Fruit fly (Drosophila melanogaster) whole organism, embryonic: Measurements from ENCODE around the gene CG3679.
A peak's percentile ranks its signal among the peaks of the same experiment; 100 is the strongest.

Source experiments
- Adf1 ChIP-seq: fragments of 200-800 bp; sonication (Bioruptor generic); IDR thresholded peaks from 2 replicates; pipeline ENCODE4 v1.3.6; 2022; ENCODE audit warnings: missing biosample characterization, missing genetic modification characterization
- Atf3 ChIP-seq: fragments of 200-800 bp; sonication (Bioruptor generic); optimal IDR thresholded peaks from 3 replicates; lab custom pipeline; 2016; ENCODE audit warnings: missing biosample characterization, missing genetic modification characterization
- CG11504 ChIP-seq: fragments of 200-800 bp; sonication (Bioruptor generic); optimal IDR thresholded peaks from 3 replicates; lab custom pipeline; 2019; ENCODE audit warnings: missing biosample characterization, mild to moderate bottlenecking, missing genetic modification characterization, moderate library complexity
- CG13424 ChIP-seq: fragments of 200-800 bp; sonication (Bioruptor generic); optimal IDR thresholded peaks from 2 replicates; lab custom pipeline; 2019; ENCODE audit warnings: missing biosample characterization, mild to moderate bottlenecking, missing genetic modification characterization, moderate library complexity
- CG15514 ChIP-seq: fragments of 200-800 bp; sonication (Bioruptor generic); optimal IDR thresholded peaks from 3 replicates; lab custom pipeline; 2017; ENCODE audit warnings: missing biosample characterization, missing genetic modification characterization, mild to moderate bottlenecking, moderate library complexity, missing genetic modification reagents
- CG15696 ChIP-seq: fragments of 200-800 bp; sonication (Bioruptor generic); optimal IDR thresholded peaks from 2 replicates; lab custom pipeline; 2019; ENCODE audit warnings: missing biosample characterization, mild to moderate bottlenecking, missing genetic modification characterization, moderate library complexity
- CG1603 ChIP-seq: fragments of 200-800 bp; sonication (Bioruptor generic); optimal IDR thresholded peaks from 2 replicates; lab custom pipeline; 2019; ENCODE audit warnings: missing biosample characterization, mild to moderate bottlenecking, missing genetic modification characterization, moderate library complexity
- CG1647 ChIP-seq: fragments of 200-800 bp; sonication (Bioruptor generic); optimal IDR thresholded peaks from 3 replicates; lab custom pipeline; 2016; ENCODE audit warnings: missing biosample characterization, missing genetic modification characterization
- CG16815 ChIP-seq: fragments of 200-800 bp; sonication (Bioruptor generic); optimal IDR thresholded peaks from 3 replicates; lab custom pipeline; 2017; ENCODE audit warnings: missing biosample characterization, mild to moderate bottlenecking, missing genetic modification characterization
- CG18619 ChIP-seq: fragments of 200-800 bp; sonication (Bioruptor generic); optimal IDR thresholded peaks from 3 replicates; lab custom pipeline; 2017; ENCODE audit warnings: missing biosample characterization, mild to moderate bottlenecking, missing genetic modification characterization
- CG32772 ChIP-seq: fragments of 200-800 bp; sonication (Bioruptor generic); IDR thresholded peaks from 2 replicates; pipeline ENCODE4 v1.3.6; 2022; ENCODE audit warnings: missing biosample characterization, missing genetic modification characterization
- CG4328 ChIP-seq: fragments of 200-800 bp; sonication (Bioruptor generic); optimal IDR thresholded peaks from 3 replicates; lab custom pipeline; 2017; ENCODE audit warnings: missing biosample characterization, missing genetic modification reagents, missing genetic modification characterization
- CG6854 ChIP-seq: fragments of 200-800 bp; sonication (Bioruptor generic); optimal IDR thresholded peaks from 3 replicates; lab custom pipeline; 2017; ENCODE audit warnings: missing biosample characterization, mild to moderate bottlenecking, missing genetic modification characterization
- CG7271 ChIP-seq: fragments of 200-800 bp; sonication (Bioruptor generic); optimal IDR thresholded peaks from 2 replicates; lab custom pipeline; 2018; ENCODE audit warnings: missing biosample characterization, mild to moderate bottlenecking, missing genetic modification characterization, moderate library complexity
- CG7372 ChIP-seq: fragments of 200-800 bp; sonication (Bioruptor generic); IDR thresholded peaks from 2 replicates; pipeline ENCODE4 v1.3.6; 2022; ENCODE audit warnings: missing biosample characterization, missing genetic modification characterization
- CG7556 ChIP-seq: fragments of 200-800 bp; sonication (Bioruptor generic); optimal IDR thresholded peaks from 2 replicates; lab custom pipeline; 2017; ENCODE audit warnings: missing biosample characterization, mild to moderate bottlenecking, missing genetic modification characterization
- CG8281 ChIP-seq: fragments of 200-800 bp; sonication (Bioruptor generic); optimal IDR thresholded peaks from 2 replicates; lab custom pipeline; 2018; ENCODE audit warnings: missing biosample characterization, mild to moderate bottlenecking, missing genetic modification characterization, moderate library complexity
- CG8924 ChIP-seq: fragments of 200-800 bp; optimal IDR thresholded peaks from 3 replicates; lab custom pipeline; 2019; ENCODE audit warnings: missing biosample characterization, mild to moderate bottlenecking, missing genetic modification characterization, moderate library complexity
- CG8944 ChIP-seq: fragments of 200-800 bp; sonication (Bioruptor generic); optimal IDR thresholded peaks from 3 replicates; lab custom pipeline; 2016; ENCODE audit warnings: missing biosample characterization, missing genetic modification characterization
- CG9876 ChIP-seq: fragments of 200-800 bp; sonication (Bioruptor generic); optimal IDR thresholded peaks from 2 replicates; lab custom pipeline; 2016; ENCODE audit warnings: missing biosample characterization, missing genetic modification characterization
- CTCF ChIP-seq: fragments of 200-800 bp; sonication (Bioruptor generic); optimal IDR thresholded peaks from 2 replicates; lab custom pipeline; 2017; ENCODE audit warnings: missing biosample characterization, mild to moderate bottlenecking, missing genetic modification characterization, moderate library complexity
- Chrac-16 ChIP-seq: fragments of 200-800 bp; sonication (Bioruptor generic); optimal IDR thresholded peaks from 3 replicates; lab custom pipeline; 2016; ENCODE audit warnings: missing biosample characterization, missing genetic modification characterization
- Dref ChIP-seq: fragments of 200-800 bp; sonication (Bioruptor generic); IDR thresholded peaks from 2 replicates; pipeline ENCODE4 v1.3.6; 2022; ENCODE audit warnings: missing biosample characterization, missing genetic modification characterization
- E2f2 ChIP-seq: fragments of 200-800 bp; sonication (Bioruptor generic); IDR thresholded peaks from 2 replicates; pipeline ENCODE4 v1.3.6; 2022; ENCODE audit warnings: missing biosample characterization, missing genetic modification characterization
- Elba2 ChIP-seq: fragments of 200-800 bp; sonication (Bioruptor generic); optimal IDR thresholded peaks from 3 replicates; lab custom pipeline; 2016; ENCODE audit warnings: missing biosample characterization, missing genetic modification characterization
- Fer1 ChIP-seq: fragments of 200-800 bp; sonication (Bioruptor generic); optimal IDR thresholded peaks from 2 replicates; lab custom pipeline; 2017; ENCODE audit warnings: missing biosample characterization, mild to moderate bottlenecking, missing genetic modification characterization
- Nf-YA ChIP-seq: fragments of 200-800 bp; sonication (Bioruptor generic); IDR thresholded peaks from 2 replicates; pipeline ENCODE4 v1.3.6; 2022; ENCODE audit warnings: missing biosample characterization, missing genetic modification characterization
- Oaz ChIP-seq: fragments of 200-800 bp; sonication (Bioruptor generic); IDR thresholded peaks from 2 replicates; pipeline ENCODE4 v1.3.6; 2022; ENCODE audit warnings: missing biosample characterization, missing genetic modification characterization
- Ravus ChIP-seq: fragments of 200-800 bp; sonication (Bioruptor generic); IDR thresholded peaks from 2 replicates; pipeline ENCODE4 v1.3.6; 2022; ENCODE audit warnings: missing biosample characterization, missing genetic modification characterization
- Sox100B ChIP-seq: fragments of 200-800 bp; sonication (Bioruptor generic); optimal IDR thresholded peaks from 3 replicates; lab custom pipeline; 2018; ENCODE audit warnings: missing biosample characterization, mild to moderate bottlenecking, missing genetic modification characterization
- Sox102F ChIP-seq: fragments of 200-800 bp; sonication (Bioruptor generic); optimal IDR thresholded peaks from 2 replicates; lab custom pipeline; 2018; ENCODE audit warnings: missing biosample characterization, mild to moderate bottlenecking, missing genetic modification characterization, moderate library complexity
- Vsx1 ChIP-seq: fragments of 200-800 bp; sonication (Bioruptor generic); optimal IDR thresholded peaks from 2 replicates; lab custom pipeline; 2017; ENCODE audit warnings: missing biosample characterization, mild to moderate bottlenecking, missing genetic modification characterization, missing genetic modification reagents
- br ChIP-seq: fragments of >200 bp; optimal IDR thresholded peaks from 2 replicates; lab custom pipeline; 2017
- cad ChIP-seq: fragments of >200 bp; optimal IDR thresholded peaks from 2 replicates; lab custom pipeline; 2017; ENCODE audit warnings: missing biosample characterization, missing genetic modification characterization
- ci ChIP-seq: fragments of 200-800 bp; sonication (Bioruptor generic); IDR thresholded peaks from 3 replicates; pipeline ENCODE4 v1.3.6; 2022; ENCODE audit warnings: missing biosample characterization, missing genetic modification characterization
- eve ChIP-seq, 2 experiments: fragments of >200 bp; optimal IDR thresholded peaks; 2 replicates each; lab custom pipeline; 2017; ENCODE audit warnings: missing biosample characterization in 2 of 2, missing genetic modification characterization in 2 of 2
- ftz-f1 ChIP-seq: fragments of 200-800 bp; sonication (Bioruptor generic); optimal IDR thresholded peaks from 2 replicates; lab custom pipeline; 2016; ENCODE audit warnings: missing biosample characterization, missing genetic modification characterization
- gcm ChIP-seq: fragments of 200-800 bp; sonication (Bioruptor generic); optimal IDR thresholded peaks from 2 replicates; lab custom pipeline; 2019; ENCODE audit warnings: missing biosample characterization, mild to moderate bottlenecking, missing genetic modification characterization, moderate library complexity
- gem ChIP-seq: fragments of 200-800 bp; sonication (Bioruptor generic); optimal IDR thresholded peaks from 2 replicates; lab custom pipeline; 2019; ENCODE audit warnings: missing biosample characterization, mild to moderate bottlenecking, missing genetic modification characterization, moderate library complexity
- hkb ChIP-seq, 2 experiments: fragments of 200-800 bp in 1 of 2; fragments of >200 bp in 1 of 2; sonication (Bioruptor generic) in 1 of 2; IDR thresholded peaks in 1 of 2; optimal IDR thresholded peaks in 1 of 2; 2 replicates each; pipeline versions ENCODE4 v1.3.6 to Lab custom; 2017 to 2022; ENCODE audit warnings: missing biosample characterization in 1 of 2, missing genetic modification characterization in 1 of 2
- ind ChIP-seq: fragments of 200-800 bp; sonication (Bioruptor generic); optimal IDR thresholded peaks from 3 replicates; lab custom pipeline; 2016; ENCODE audit warnings: missing biosample characterization, missing genetic modification characterization
- jigr1 ChIP-seq: fragments of 200-800 bp; sonication (Bioruptor generic); IDR thresholded peaks from 3 replicates; pipeline ENCODE4 v1.3.6; 2022; ENCODE audit warnings: missing biosample characterization, missing genetic modification characterization
- knrl ChIP-seq: fragments of 200-800 bp; sonication (Bioruptor generic); IDR thresholded peaks from 3 replicates; pipeline ENCODE4 v1.3.6; 2022; ENCODE audit warnings: missing biosample characterization, missing genetic modification characterization; ENCODE audit not compliant: partially characterized antibody
- nerfin-2 ChIP-seq: fragments of 200-800 bp; sonication (Bioruptor generic); IDR thresholded peaks from 2 replicates; pipeline ENCODE4 v1.3.6; 2022; ENCODE audit warnings: missing biosample characterization, missing genetic modification characterization; ENCODE audit not compliant: partially characterized antibody
- pan ChIP-seq, 4 experiments: fragments of >200 bp in 3 of 4; fragments of 200-800 bp in 1 of 4; sonication (Bioruptor generic) in 1 of 4; optimal IDR thresholded peaks in 3 of 4; IDR thresholded peaks in 1 of 4; 2 replicates each; pipeline versions ENCODE4 v1.3.6 to Lab custom; 2017 to 2022; ENCODE audit warnings: missing biosample characterization in 2 of 4, missing genetic modification characterization in 2 of 4, mixed read lengths in 1 of 4
- sd ChIP-seq: fragments of 200-800 bp; sonication (Bioruptor generic); optimal IDR thresholded peaks from 3 replicates; lab custom pipeline; 2018; ENCODE audit warnings: missing biosample characterization, mild to moderate bottlenecking, missing genetic modification characterization, moderate library complexity
- sima ChIP-seq: fragments of 200-800 bp; sonication (Bioruptor generic); optimal IDR thresholded peaks from 2 replicates; lab custom pipeline; 2016; ENCODE audit warnings: missing biosample characterization, missing genetic modification characterization
- stc ChIP-seq: fragments of 200-800 bp; sonication (Bioruptor generic); IDR thresholded peaks from 2 replicates; pipeline ENCODE4 v1.3.6; 2022; ENCODE audit warnings: missing biosample characterization, missing genetic modification characterization
- tap ChIP-seq: fragments of 200-800 bp; optimal IDR thresholded peaks from 3 replicates; lab custom pipeline; 2019; ENCODE audit warnings: missing biosample characterization, mild to moderate bottlenecking, missing genetic modification characterization, moderate library complexity
- twi ChIP-seq: fragments of 200-800 bp; optimal IDR thresholded peaks from 2 replicates; lab custom pipeline; 2019; ENCODE audit warnings: missing biosample characterization, mild to moderate bottlenecking, missing genetic modification characterization, moderate library complexity
- wdn ChIP-seq: fragments of 200-800 bp; sonication (Bioruptor generic); IDR thresholded peaks from 2 replicates; pipeline ENCODE4 v1.3.6; 2022; ENCODE audit warnings: missing biosample characterization, missing genetic modification characterization

CG3679 gene

DNA sequence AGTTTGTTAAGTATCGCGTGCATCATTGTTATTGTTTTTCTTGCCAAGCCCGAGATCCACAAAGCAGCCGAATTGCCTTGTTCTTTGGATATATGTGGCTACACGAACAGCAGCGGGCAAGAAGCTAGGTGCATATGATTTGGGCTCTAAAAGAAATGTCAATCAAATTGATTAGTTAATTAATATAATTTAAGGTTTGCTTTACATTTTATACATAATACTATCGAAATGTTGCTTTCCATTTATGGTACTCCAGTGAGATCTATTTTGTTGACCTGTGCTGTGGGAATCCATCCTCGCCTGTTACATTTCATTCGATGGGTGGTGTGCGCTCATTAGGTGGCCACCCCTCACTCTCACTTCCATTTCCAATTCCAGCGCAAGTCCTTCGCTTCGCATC lies 40.3 kb upstream of the CG3679 start (continued):
- TF ChIP-seq hkb (optimal IDR thresholded peaks at IDR 0.05; lab: Kevin White, UChicago) (no peak), hkb (GFP tag; IDR thresholded peaks at IDR 0.05; lab: Robert Waterston, UW) (peak; percentile 89), Sox100B (GFP tag; lab: Kevin White, UChicago) (no peak), Dref (no peak), Adf1 (GFP tag; lab: Robert Waterston, UW) (peak; percentile 24; the same call in 1 of the 2 replicates), Nf-YA (peak; percentile 71; the same call in 1 of the 2 replicates), CG7556 (GFP tag; lab: Kevin White, UChicago) (peak; percentile 81), jigr1 (GFP tag; lab: Robert Waterston, UW) (0 out of 3 replicates have a peak, but pooled peaks have one; percentile 47), CG7271 (tag; lab: Kevin White, UChicago) (peak; percentile 29), cad (GFP tag; lab: Kevin White, UChicago) (no peak), Sox102F (peak; percentile 78), Ravus (GFP tag; lab: Robert Waterston, UW) (peak; percentile 42), pan (optimal IDR thresholded peaks at IDR 0.05; lab: Kevin White, UChicago) (no peak), pan (GFP tag; optimal IDR thresholded peaks at IDR 0.05 in 1 of 2, IDR thresholded peaks at IDR 0.05 in 1 of 2) (peak in 1 of 2 experiments; percentile 74), br (lab: Kevin White, UChicago) (no peak), Vsx1 (peak; percentile 46), E2f2 (GFP tag; lab: Robert Waterston, UW) (peak; percentile 55; the same call in 1 of the 2 replicates), nerfin-2 (GFP tag; lab: Robert Waterston, UW) (no peak), CG1647 (GFP tag; lab: Kevin White, UChicago) (peak; percentile 25), tap (tag; lab: Kevin White, UChicago) (peak; percentile 79), CG18619 (GFP tag; lab: Kevin White, UChicago) (peak; percentile 60), CG9876 (GFP tag; lab: Kevin White, UChicago) (peak; percentile 12), CG8924 (tag; lab: Kevin White, UChicago) (peak; percentile 83), CG8281 (tag; lab: Kevin White, UChicago) (peak; percentile 28), sd (peak; percentile 23), Elba2 (GFP tag; lab: Kevin White, UChicago) (no peak), Chrac-16 (GFP tag; lab: Kevin White, UChicago) (peak; percentile 70), sima (GFP tag; lab: Kevin White, UChicago) (no peak), CG7372 (peak; percentile 51; the same call in 1 of the 2 replicates), gcm (peak; percentile 63), knrl (no peak), CG15514 (GFP tag; lab: Kevin White, UChicago) (peak; percentile 59), CTCF (no peak), ind (GFP tag; lab: Kevin White, UChicago) (peak; percentile 69), wdn (GFP tag; lab: Robert Waterston, UW) (peak; percentile 67), stc (peak; percentile 68), gem (tag; lab: Kevin White, UChicago) (peak; percentile 86), CG15696 (peak; percentile 67), Fer1 (GFP tag; lab: Kevin White, UChicago) (peak; percentile 84), CG11504 (peak; percentile 86), CG32772 (peak; percentile 67), CG16815 (GFP tag; lab: Kevin White, UChicago) (peak; percentile 67), Oaz (peak; percentile 59), twi (peak; percentile 63), CG8944 (peak; percentile 22), CG4328 (GFP tag; lab: Kevin White, UChicago) (peak; percentile 1), CG13424 (tag; lab: Kevin White, UChicago) (peak; percentile 82), Atf3 (GFP tag; lab: Kevin White, UChicago) (peak; percentile 48), eve (GFP tag; optimal IDR thresholded peaks at IDR 0.05; lab: Kevin White, UChicago) (no peak), ci (peak; percentile 93), CG1603 (tag; lab: Kevin White, UChicago) (peak; percentile 89), ftz-f1 (GFP tag; lab: Kevin White, UChicago) (no peak), CG6854 (GFP tag; lab: Kevin White, UChicago) (peak; percentile 63)
